ENCODE assay signal across 2 fruit fly cellular contexts in the genomic region with DNA sequence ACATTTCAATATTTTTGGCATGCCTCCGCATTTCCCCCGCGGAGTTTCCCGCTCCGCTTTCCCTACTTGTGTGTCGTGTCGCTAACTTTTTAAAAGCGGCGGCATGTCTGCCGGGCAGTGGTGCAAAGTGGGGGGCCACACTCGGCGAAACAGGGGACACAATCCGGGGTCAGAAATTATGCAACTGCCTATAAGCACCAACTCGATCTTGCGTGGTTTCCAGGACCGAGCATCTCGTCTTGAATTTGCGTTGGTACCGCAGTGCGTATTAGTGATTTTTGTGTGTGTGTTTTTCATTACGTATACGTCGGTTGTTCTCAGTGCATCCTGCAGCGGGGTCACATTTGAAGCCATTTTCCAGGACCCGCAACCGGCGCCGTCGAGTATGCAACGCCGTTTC.
TF ChIP-seq lines count a peak whose summit lies in the region.

No protein-coding gene starts in this region.

- TF ChIP-seq CTCF in whole organism, embryonic (GFP tag; optimal IDR thresholded peaks at IDR 0.05; lab: Kevin White, UChicago) = no peak

TF ChIP-seq in whole organism, embryonic, 481 proteins besides CTCF, POLR2A, EP300 and RAD21:
- TF ChIP-seq prd (optimal IDR thresholded peaks at IDR 0.05; lab: Kevin White, UChicago) (no peak), prd (GFP tag; IDR thresholded peaks at IDR 0.05; lab: Robert Waterston, UW) (0 out of 3 replicates have a peak, but pooled peaks have one; percentile 26), Ets65A (GFP tag; lab: Kevin White, UChicago) (peak; percentile 2), sisA (GFP tag; IDR thresholded peaks at IDR 0.05; lab: Robert Waterston, UW) (0 out of 2 replicates have a peak, but pooled peaks have one; percentile 12), CG11504 (tag; optimal IDR thresholded peaks at IDR 0.05; lab: Kevin White, UChicago) (peak; percentile 7), CG10979 (tag; optimal IDR thresholded peaks at IDR 0.05; lab: Kevin White, UChicago) (peak; percentile 6), CG2120 (GFP tag; optimal IDR thresholded peaks at IDR 0.05; lab: Kevin White, UChicago) (no peak), p53 (GFP tag; optimal IDR thresholded peaks at IDR 0.05; lab: Kevin White, UChicago) (no peak), klu (GFP tag; IDR thresholded peaks at IDR 0.05; lab: Robert Waterston, UW) (no peak), sug (tag; optimal IDR thresholded peaks at IDR 0.05; lab: Kevin White, UChicago) (no peak), CG4617 (GFP tag; optimal IDR thresholded peaks at IDR 0.05; lab: Kevin White, UChicago; ENCODE audit: borderline replicate concordance) (no peak), br (optimal IDR thresholded peaks at IDR 0.05; lab: Kevin White, UChicago) (no peak), HLHmδ (GFP tag; optimal IDR thresholded peaks at IDR 0.05; lab: Kevin White, UChicago) (no peak), Opbp (GFP tag; IDR thresholded peaks at IDR 0.05; lab: Robert Waterston, UW; ENCODE audit: partially characterized antibody) (no peak), nerfin-1 (tag; optimal IDR thresholded peaks at IDR 0.05; lab: Kevin White, UChicago) (peak; percentile 36), Med (GFP tag; lab: Kevin White, UChicago) (peak; percentile 53), Hr3 (GFP tag; optimal IDR thresholded peaks at IDR 0.05; lab: Kevin White, UChicago) (no peak), CG10321 (GFP tag; IDR thresholded peaks at IDR 0.05; lab: Robert Waterston, UW) (no peak), hbn (GFP tag; IDR thresholded peaks at IDR 0.05; lab: Robert Waterston, UW; ENCODE audit: partially characterized antibody) (no peak), sens (GFP tag; lab: Kevin White, UChicago) (peak; percentile 71), slbo (GFP tag; IDR thresholded peaks at IDR 0.05; lab: Robert Waterston, UW) (0 out of 2 replicates have a peak, but pooled peaks have one; percentile 12), CG7372 (GFP tag; IDR thresholded peaks at IDR 0.05; lab: Robert Waterston, UW) (0 out of 2 replicates have a peak, but pooled peaks have one; percentile 44), Mes4 (GFP tag; optimal IDR thresholded peaks at IDR 0.05; lab: Kevin White, UChicago) (no peak), CG1603 (tag; optimal IDR thresholded peaks at IDR 0.05; lab: Kevin White, UChicago) (peak; percentile 1)

TF ChIP-seq in whole organism, prepupa, 60 proteins besides CTCF, POLR2A, EP300 and RAD21:
- TF ChIP-seq svp (GFP tag; lab: Kevin White, UChicago) (peak; percentile 58), Eip78C (GFP tag; lab: Kevin White, UChicago) (peak; percentile 49), esn (GFP tag; optimal IDR thresholded peaks at IDR 0.05; lab: Kevin White, UChicago) (no peak)
TF ChIP-seq in whole organism, prepupa: peak in this region for 2.
